Fruit fly (Drosophila melanogaster): ENCODE results near the gene CG3437.

CG3437 gene

DNA sequence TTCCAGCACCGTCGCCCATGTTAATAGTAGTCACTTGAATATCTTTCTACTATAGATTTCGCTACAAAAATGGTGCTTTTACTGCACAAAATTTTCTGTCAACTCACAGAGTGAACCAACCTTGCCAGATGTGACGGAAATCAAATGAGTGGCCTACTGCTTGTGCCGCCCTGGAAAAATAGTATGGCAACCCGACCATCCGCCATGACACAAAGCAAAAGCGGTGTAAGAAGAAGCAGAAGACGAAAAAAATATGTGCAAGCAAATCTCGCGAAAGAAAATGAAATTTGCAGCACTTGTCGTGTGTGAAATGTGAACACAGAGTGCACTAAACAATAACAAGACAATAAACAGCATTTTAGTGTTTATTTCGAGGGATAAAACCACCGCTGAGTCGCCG, 19.4 kb upstream of the CG3437 start, which contains the start of the genes Uch-L5 and Jarid2:
Gene Uch-L5, minus strand, starts transcription at position 137 of the 400 bp plus-strand sequence.
Gene Jarid2, plus strand, starts transcription at position 210 of the 400 bp plus-strand sequence.
- TF ChIP-seq CG9948 (tag; optimal IDR thresholded peaks at IDR 0.05) = no peak
- TF ChIP-seq D1 (tag; optimal IDR thresholded peaks at IDR 0.05) = no peak
- TF ChIP-seq Snoo (tag; optimal IDR thresholded peaks at IDR 0.05) = peak; percentile 39
- peak; percentile 39 for TF ChIP-seq Ets98B (GFP tag; IDR thresholded peaks at IDR 0.05)
- no peak for TF ChIP-seq rn (GFP tag; IDR thresholded peaks at IDR 0.05)
- no peak for TF ChIP-seq CG14655 (GFP tag; optimal IDR thresholded peaks at IDR 0.05)
- no peak for TF ChIP-seq EcR (GFP tag; optimal IDR thresholded peaks at IDR 0.05)
- TF ChIP-seq CG12605 (GFP tag; IDR thresholded peaks at IDR 0.05) = peak; percentile 46
- peak; percentile 23 for TF ChIP-seq CG17806 (tag; optimal IDR thresholded peaks at IDR 0.05)
- TF ChIP-seq CG10348 (GFP tag; IDR thresholded peaks at IDR 0.05) = no peak

DNA sequence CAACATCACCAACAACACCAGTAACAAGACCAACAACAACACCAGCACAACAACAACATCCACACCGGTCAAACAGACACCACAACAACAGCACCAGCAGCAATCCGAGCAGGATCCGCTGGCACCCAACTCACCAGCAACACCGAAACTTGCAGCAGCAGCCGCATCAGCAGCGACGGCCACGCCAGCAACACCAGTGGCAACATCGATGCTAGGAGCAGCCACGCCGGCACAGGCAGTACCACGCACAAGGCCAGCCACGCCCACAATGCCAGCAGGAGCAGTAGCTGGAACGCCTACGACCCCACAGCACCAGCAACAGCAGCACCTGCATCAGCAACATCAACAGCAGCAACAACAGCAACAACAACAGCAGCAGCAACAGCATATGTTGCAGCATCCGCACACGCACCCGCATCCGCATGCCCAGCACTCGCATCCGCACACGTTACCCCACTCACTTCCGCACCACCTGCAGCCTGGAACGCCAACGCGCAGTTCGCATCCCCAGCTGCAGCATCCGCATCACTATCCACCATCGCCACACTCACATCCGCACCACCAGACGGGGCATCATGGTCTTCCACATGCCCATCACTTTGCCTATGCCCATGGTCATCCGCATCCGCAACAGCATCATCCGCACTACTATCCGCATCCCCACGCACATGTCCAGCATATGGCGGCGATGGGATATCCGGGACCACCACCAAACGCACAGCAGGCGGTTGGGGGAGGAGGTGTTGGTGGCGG, 13.9 kb upstream of the CG3437 start:
- TF ChIP-seq EcR (GFP tag; optimal IDR thresholded peaks at IDR 0.05) = no peak
- no peak for TF ChIP-seq fd96Ca (GFP tag; IDR thresholded peaks at IDR 0.05)
- TF ChIP-seq CG8159 (tag; optimal IDR thresholded peaks at IDR 0.05) = no peak

DNA sequence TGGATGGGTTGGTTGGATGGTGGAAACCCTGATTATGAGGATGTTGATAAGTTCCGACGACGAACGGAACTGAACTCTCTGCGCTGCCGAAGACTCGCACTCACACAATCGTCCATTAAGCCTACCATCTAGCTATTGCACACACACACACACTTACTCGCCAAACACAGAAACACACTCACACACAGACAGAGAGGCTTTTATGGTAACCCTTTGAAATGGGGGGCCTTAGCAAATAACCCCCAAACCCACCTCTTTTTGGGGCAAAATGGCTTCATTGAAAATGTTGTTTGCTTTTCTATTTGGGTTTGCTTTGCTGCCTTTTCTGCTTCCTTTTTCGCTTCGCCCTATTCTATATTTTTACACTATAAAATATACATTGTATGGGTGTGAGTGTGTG, 11.6 kb upstream of the CG3437 start:
- no peak for TF ChIP-seq Pif1A (GFP tag; optimal IDR thresholded peaks at IDR 0.05)
- TF ChIP-seq Snoo (tag; optimal IDR thresholded peaks at IDR 0.05) = no peak
- TF ChIP-seq CG15710 (tag; optimal IDR thresholded peaks at IDR 0.05) = no peak
- no peak for TF ChIP-seq CG9948 (tag; optimal IDR thresholded peaks at IDR 0.05)
- no peak for TF ChIP-seq CG34367 (tag; optimal IDR thresholded peaks at IDR 0.05)
- no peak for TF ChIP-seq CG32121 (GFP tag; IDR thresholded peaks at IDR 0.05)
- no peak for TF ChIP-seq Ets98B (GFP tag; IDR thresholded peaks at IDR 0.05)
- TF ChIP-seq gl (tag; optimal IDR thresholded peaks at IDR 0.05) = no peak
- TF ChIP-seq EcR (GFP tag; optimal IDR thresholded peaks at IDR 0.05) = no peak
- TF ChIP-seq CG8159 (tag; optimal IDR thresholded peaks at IDR 0.05) = no peak
- no peak for TF ChIP-seq CG10348 (GFP tag; IDR thresholded peaks at IDR 0.05)
- no peak for TF ChIP-seq fd96Ca (GFP tag; IDR thresholded peaks at IDR 0.05)
- TF ChIP-seq CG12605 (GFP tag; IDR thresholded peaks at IDR 0.05) = no peak

DNA sequence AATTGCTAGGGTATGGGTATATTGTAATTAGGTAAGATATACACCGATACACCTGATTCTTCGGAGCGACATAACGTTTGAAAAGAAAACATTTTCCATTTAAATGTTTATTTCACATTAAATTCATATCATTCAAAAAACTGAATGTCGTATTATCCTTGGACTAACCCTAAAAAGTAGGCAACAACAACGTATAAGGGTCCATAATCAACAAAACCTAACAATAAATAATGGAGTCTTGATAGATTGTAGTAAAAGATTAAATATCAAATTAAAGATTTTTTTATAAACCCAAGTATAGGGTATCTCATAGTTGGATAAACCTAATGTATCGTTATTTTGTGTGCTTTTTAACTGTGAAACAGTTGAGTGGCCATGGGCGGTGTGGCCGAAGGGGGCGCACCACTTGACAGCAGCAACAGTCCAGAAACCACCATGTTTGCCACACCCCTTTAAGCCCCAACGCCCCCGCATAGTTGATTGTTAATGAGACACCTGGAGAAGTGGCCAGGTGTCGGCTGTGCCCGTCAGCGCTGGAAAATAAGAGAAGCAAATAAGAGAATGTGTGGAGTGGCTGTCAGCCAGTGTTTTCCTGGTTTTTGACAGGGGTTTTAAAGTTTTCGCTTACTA, 10.9 kb upstream of the CG3437 start:
- TF ChIP-seq Pif1A (GFP tag; optimal IDR thresholded peaks at IDR 0.05) (peak; percentile 27), CG8159 (tag; optimal IDR thresholded peaks at IDR 0.05) (peak; percentile 18), CG34367 (tag; optimal IDR thresholded peaks at IDR 0.05) (no peak), fd96Ca (GFP tag; IDR thresholded peaks at IDR 0.05) (no peak), CG9948 (tag; optimal IDR thresholded peaks at IDR 0.05) (peak; percentile 10)

DNA sequence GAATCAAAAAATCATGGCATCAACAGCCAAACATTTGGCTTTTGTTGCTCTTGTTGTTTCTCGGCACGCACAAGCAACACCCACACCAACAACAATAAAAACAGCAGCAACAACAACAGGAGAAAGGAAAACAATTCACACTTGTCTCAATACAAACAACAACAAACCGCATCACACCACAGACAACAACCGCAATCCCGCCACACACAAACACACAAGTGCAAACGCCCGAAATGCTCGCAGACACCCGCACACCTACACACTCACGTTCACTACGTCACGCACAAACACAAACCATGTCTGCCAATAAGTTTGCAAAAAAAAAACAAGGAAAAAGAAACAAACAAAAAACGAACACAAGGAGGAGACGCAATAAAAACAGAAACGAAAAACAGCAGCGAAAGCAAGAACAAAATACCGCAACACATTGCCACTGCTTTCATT, 10.3 kb upstream of the CG3437 start:
- TF ChIP-seq CG4496 (GFP tag; IDR thresholded peaks at IDR 0.05) (peak; percentile 75), Pif1A (GFP tag; optimal IDR thresholded peaks at IDR 0.05) (peak; percentile 59), fd96Ca (GFP tag; IDR thresholded peaks at IDR 0.05) (peak; percentile 69), CG13204 (GFP tag; optimal IDR thresholded peaks at IDR 0.05) (peak; percentile 57), Ets98B (GFP tag; IDR thresholded peaks at IDR 0.05) (peak; percentile 80), Snoo (tag; optimal IDR thresholded peaks at IDR 0.05) (peak; percentile 12), CG8301 (tag; optimal IDR thresholded peaks at IDR 0.05) (no peak), EcR (GFP tag; optimal IDR thresholded peaks at IDR 0.05) (no peak), CG34367 (tag; optimal IDR thresholded peaks at IDR 0.05) (peak; percentile 26), gl (tag; optimal IDR thresholded peaks at IDR 0.05) (peak; percentile 64), CG12605 (GFP tag; IDR thresholded peaks at IDR 0.05) (peak; percentile 72; the same call in 1 of the 2 replicates), CG32121 (GFP tag; IDR thresholded peaks at IDR 0.05) (peak; percentile 43; the same call in 1 of the 2 replicates), rn (GFP tag; IDR thresholded peaks at IDR 0.05) (no peak), CG15710 (tag; optimal IDR thresholded peaks at IDR 0.05) (peak; percentile 35), CG14655 (GFP tag; optimal IDR thresholded peaks at IDR 0.05) (no peak)

DNA sequence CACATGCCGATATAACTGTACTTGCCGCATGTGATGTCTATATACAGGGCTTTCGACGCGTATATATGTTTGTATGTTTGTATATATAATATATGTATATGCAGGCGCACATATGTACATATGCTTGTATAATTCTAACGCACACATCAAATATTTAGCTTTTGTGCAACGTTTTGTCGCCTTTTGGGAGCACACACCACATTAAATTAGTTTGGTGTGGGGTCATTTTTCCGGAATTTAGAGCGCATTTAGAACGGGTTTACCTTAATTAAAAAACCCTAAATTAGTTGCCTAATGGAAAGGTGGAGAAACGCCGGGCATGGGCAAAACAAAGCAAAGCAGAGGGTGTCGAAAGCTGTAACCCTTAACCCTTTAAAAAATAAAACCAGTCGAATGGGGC, 9.8 kb upstream of the CG3437 start:
- TF ChIP-seq CG12605 (GFP tag; IDR thresholded peaks at IDR 0.05) (no peak), CG9948 (tag; optimal IDR thresholded peaks at IDR 0.05) (no peak), rn (GFP tag; IDR thresholded peaks at IDR 0.05) (no peak), CG17806 (tag; optimal IDR thresholded peaks at IDR 0.05) (no peak), Ets98B (GFP tag; IDR thresholded peaks at IDR 0.05) (no peak), gl (tag; optimal IDR thresholded peaks at IDR 0.05) (no peak), CG4496 (GFP tag; IDR thresholded peaks at IDR 0.05) (no peak), CG32121 (GFP tag; IDR thresholded peaks at IDR 0.05) (no peak), fd96Ca (GFP tag; IDR thresholded peaks at IDR 0.05) (no peak), Pif1B (GFP tag; optimal IDR thresholded peaks at IDR 0.05) (no peak), CG34367 (tag; optimal IDR thresholded peaks at IDR 0.05) (no peak), CG8159 (tag; optimal IDR thresholded peaks at IDR 0.05) (no peak), D1 (tag; optimal IDR thresholded peaks at IDR 0.05) (no peak), Snoo (tag; optimal IDR thresholded peaks at IDR 0.05) (no peak), Pif1A (GFP tag; optimal IDR thresholded peaks at IDR 0.05) (no peak), CG15710 (tag; optimal IDR thresholded peaks at IDR 0.05) (no peak), CG14655 (GFP tag; optimal IDR thresholded peaks at IDR 0.05) (no peak), CG13204 (GFP tag; optimal IDR thresholded peaks at IDR 0.05) (no peak)
